Fruit fly (Drosophila melanogaster) whole organism, larva: ENCODE data around the gene NitFhit.

Experiments used
- noc ChIP-seq: fragments of 200-800 bp; sonication (Bioruptor generic); optimal IDR thresholded peaks from 3 replicates; lab custom pipeline; 2019; ENCODE audit warnings: missing biosample characterization, mild to moderate bottlenecking, missing genetic modification characterization, moderate library complexity

The NitFhit gene

dm6 chr3L:203536-204135, at the start of gene NitFhit:
Gene NitFhit, plus strand, starts transcription at chr3L:203730.
- TF ChIP-seq noc (tag; lab: Kevin White, UChicago) = peak; percentile 16

DNA sequence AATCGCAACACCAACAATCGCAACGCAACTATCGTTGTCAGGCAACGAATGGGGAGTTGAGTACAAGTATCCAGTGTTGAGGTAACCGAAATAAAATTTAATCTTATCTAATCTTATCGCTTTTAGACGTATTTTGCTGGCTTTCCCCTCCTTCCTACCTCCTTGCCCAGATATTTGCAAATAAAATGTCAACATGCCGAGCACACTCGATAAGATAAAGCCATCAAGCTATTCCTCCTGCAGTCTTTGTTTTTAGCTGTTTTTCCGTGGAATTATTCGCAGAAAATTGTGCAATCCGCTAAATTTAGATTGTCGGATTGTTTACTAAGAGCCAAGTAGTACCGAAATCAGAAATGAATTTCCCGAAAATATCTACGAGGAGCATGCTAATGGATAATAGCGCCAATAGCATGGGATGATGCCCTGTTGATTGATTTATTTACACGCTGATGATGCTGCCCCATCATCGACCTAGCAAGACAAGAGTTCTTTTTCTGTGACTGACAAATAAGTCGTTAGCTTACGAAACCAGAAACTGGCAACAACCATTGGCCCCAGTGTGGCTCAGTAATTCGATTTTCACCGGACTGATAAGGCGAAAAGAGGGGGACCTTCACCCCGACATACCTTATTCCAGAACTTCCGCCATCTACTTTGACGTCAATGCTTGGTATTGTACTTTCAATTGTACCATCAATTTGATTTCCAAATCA, 46.8 kb upstream of the NitFhit start:
- TF ChIP-seq noc (tag; lab: Kevin White, UChicago) = peak; percentile 70

DNA sequence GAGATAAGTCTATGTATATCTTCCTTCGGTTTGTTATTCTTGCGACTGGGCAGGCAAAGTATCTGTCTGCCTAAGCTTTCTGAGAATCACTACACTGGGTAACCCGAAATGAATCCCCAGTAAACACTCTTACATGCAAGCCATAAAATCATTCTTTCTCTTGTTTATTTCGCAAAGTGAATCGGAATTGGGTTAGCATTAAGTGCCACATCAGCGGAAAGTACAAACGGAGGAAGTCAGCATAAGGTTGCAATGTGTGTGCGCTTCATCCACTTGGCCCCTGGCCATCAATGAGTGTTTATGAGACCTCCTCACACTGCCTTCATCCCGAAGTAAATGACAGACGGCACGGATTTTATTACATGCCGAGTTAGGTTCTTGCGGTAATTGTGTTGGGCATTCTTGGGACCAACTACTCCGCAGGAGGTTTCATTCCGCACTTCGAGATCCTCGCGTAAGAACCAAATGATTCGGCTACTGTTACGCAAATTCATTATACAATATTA, 45.8 kb upstream of the NitFhit start:
- no peak for TF ChIP-seq noc (tag; lab: Kevin White, UChicago)

DNA sequence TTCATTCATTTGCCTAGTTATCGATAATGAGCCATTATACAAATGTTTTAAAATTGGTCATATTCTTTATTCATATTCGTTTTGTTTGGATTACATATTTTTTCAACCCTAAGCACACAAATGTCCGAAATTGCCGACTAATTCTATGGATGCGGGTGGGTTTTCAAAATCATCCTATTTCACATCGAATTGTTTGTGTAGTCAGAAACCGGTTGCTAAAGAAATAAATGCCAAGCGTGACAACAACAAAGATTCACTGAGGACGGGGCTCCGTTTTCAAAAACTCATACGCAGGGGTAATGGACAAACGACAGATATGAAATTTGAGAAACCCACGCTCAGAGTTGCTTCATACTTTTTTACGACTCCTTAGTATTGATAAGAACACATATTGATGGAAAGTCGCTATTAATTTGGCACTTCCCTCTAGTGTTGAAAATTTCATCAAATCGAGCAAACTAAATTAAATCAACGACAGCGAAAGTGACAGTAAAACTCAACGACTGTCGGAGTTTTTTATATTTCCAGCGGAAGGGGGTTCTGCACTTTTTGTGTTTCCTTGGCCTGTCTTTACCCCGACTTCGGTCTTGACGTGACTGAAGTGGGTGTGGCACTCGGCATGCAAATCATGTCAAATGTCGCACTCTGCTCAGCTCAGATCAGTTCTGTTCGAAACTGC, 44.0 kb upstream of the NitFhit start:
- no peak for TF ChIP-seq noc (tag; lab: Kevin White, UChicago)

- peak; percentile 32 for TF ChIP-seq noc (tag; lab: Kevin White, UChicago)
Measured at dm6 chr3L:160446-161094, 43.0 kb upstream of the NitFhit start.

DNA sequence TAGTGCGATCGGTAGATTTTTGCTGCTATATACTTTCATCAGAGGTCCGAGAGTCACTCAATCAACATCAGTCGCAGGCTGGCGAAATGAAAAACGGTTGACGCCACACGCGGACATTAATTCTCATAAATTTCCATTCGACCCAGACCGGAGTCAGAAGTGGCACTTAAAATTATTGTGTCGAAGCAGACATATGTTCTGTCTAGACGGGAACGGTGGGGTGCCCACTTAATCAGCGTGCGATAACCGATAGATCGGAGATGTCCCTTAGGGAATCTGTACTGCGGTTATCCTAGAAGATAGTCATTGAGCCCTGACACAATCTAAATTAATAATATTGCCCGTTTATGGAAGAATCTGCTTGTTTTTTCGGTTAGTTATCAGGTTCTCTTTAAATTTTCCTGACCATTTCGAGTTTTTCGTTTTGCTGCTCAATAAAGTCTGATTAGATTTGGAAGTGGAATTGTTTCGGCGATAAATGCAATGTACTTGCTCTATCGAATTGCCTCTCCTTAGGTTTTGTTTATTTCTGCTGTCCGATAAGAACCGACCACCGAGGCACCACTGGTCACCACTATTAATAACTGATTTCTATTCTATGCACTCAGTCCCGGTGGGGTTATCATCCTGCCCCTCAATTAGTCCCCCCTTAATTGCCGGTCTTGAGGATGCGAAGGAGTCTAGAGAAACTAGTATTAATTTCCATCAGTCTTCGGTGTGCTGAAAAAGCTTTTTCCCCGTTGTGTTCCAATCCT, 41.5 kb upstream of the NitFhit start:
- TF ChIP-seq noc (tag; lab: Kevin White, UChicago) = no peak

DNA sequence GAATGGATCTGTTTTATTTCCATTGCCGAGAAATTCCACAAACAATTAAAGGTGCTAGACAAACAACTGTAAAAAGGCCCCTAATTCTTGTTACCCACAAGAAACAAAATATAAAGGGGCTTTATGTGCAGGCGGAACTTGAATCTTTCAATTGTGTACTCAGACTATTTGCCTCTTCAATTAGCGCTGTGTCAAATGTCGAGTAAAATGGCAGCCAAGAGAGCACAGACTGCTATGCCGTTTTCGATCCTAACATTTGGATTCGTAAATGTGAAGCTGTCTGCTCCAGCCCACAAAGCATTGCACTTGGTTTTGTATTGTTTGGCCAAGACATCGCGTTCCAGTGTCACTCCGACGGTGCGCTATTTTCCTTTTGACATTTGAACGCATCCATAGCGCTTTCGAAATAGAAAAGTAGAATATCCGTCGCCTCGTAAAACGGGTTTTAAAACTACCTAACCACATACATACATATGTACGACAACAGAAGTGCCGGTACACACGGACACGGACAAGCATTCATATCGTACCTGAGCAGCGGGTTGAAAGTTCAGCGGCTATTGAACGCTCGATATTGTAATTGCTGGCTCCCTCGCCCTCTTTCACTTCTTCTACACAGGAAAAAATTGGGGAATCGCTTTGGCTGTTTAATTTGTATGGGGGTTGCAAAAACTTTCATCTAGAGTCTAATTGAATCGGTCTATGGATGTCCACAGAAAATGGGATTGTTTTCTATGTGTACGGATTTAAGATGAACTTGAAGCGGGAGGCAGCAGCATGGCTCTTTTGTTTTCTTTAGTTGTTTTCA, 37.3 kb upstream of the NitFhit start:
- no peak for TF ChIP-seq noc (tag; lab: Kevin White, UChicago)

- TF ChIP-seq noc (tag; lab: Kevin White, UChicago) = no peak
Measured at dm6 chr3L:166789-167132, 36.8 kb upstream of the NitFhit start.

- no peak for TF ChIP-seq noc (tag; lab: Kevin White, UChicago)
Measured at dm6 chr3L:171729-172128, 31.8 kb upstream of the NitFhit start.

- no peak for TF ChIP-seq noc (tag; lab: Kevin White, UChicago)
Measured at dm6 chr3L:174501-174900, 29.0 kb upstream of the NitFhit start.

dm6 chr3L:175949-176348, 27.6 kb upstream of the NitFhit start, which contains the start of gene CG7049:
Gene CG7049, minus strand, starts transcription at chr3L:176228.
- peak; percentile 10 for TF ChIP-seq noc (tag; lab: Kevin White, UChicago)

dm6 chr3L:177938-178337, 25.6 kb upstream of the NitFhit start:
- TF ChIP-seq noc (tag; lab: Kevin White, UChicago) = no peak

DNA sequence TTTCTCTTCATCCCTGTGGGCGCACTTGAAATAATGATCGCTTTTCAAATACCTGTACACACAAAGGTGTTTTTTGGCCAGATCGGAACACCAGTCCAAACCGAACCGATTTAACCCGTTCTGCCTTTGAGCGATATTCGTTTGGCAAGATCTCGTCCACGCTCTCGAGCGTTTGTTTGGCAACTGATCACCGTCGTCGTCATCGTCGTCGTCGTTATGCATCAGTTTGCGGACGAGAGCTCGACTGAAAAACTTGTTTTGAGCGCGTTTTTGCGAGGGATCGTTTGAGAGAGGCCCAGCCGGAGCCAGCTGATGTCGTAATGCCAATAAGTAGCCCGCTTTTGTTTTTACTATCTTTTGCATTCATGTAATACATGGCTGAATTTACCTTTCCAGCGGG, 25.1 kb upstream of the NitFhit start:
- TF ChIP-seq noc (tag; lab: Kevin White, UChicago) = no peak

DNA sequence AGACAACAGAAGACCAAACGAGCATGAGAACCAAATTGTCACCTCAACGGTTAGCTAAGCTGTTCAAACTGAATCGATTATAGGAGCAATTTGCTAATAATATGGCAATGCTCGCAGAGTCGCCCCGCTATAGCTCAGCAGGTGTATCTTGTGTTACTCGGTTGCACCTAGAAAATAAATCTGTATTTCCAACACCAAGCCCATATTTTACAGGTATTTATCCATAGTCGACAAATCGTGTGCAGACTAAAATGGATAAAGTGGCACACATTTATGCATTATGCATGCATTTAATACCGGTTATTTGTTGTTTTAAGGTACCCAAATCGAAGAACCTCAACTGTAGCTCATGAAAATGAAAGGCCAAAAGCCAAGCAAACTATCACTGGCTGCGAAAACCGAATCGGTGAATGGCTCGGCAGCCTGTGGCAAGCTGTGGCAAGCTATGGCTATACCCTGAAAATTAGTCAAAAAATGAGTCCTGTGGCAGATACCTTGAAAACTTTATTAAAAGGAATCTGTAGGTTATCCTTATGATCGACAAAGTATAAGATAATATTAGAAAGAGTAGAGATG, 24.5 kb upstream of the NitFhit start, which contains the start of gene Vdup1:
Gene Vdup1 (minus strand): TSS at position 51 of the 576 bp plus-strand sequence.
- no peak for TF ChIP-seq noc (tag; lab: Kevin White, UChicago)
